Worm (Caenorhabditis elegans): ENCODE measurements around the gene Y50E8A.10.

Gene Y50E8A.10

ce11 chrV:14813566-14813965 lies 33.8 kb downstream of the Y50E8A.10 start:
- TF ChIP-seq lsy-2 (tag; optimal IDR thresholded peaks at IDR 0.05): peak; percentile 56 to 79
- no peak for TF ChIP-seq zag-1 (tag; optimal IDR thresholded peaks at IDR 0.05)

- TF ChIP-seq fkh-10 (GFP tag; optimal IDR thresholded peaks at IDR 0.05) (no peak), sox-4 (tag; optimal IDR thresholded peaks at IDR 0.05) (no peak), efl-3 (GFP tag; optimal IDR thresholded peaks at IDR 0.05) (no peak), irx-1 (tag; optimal IDR thresholded peaks at IDR 0.05) (no peak), blmp-1 (tag; optimal IDR thresholded peaks at IDR 0.05) (no peak), nhr-12 (tag; optimal IDR thresholded peaks at IDR 0.05) (no peak), lin-13 (GFP tag; optimal IDR thresholded peaks at IDR 0.05) (no peak), nhr-77 (tag; optimal IDR thresholded peaks at IDR 0.05) (no peak), skn-1 (tag; optimal IDR thresholded peaks at IDR 0.05) (no peak), ama-1 (optimal IDR thresholded peaks at IDR 0.05) (no peak), jun-1 (tag; optimal IDR thresholded peaks at IDR 0.05) (no peak), ceh-90 (tag; optimal IDR thresholded peaks at IDR 0.05) (no peak), swsn-7 (tag; optimal IDR thresholded peaks at IDR 0.05) (no peak), aha-1 (tag; optimal IDR thresholded peaks at IDR 0.05) (no peak), nhr-237 (tag; optimal IDR thresholded peaks at IDR 0.05) (no peak), egl-13 (tag; optimal IDR thresholded peaks at IDR 0.05) (no peak), nhr-71 (tag; optimal IDR thresholded peaks at IDR 0.05) (no peak), mab-9 (GFP tag; IDR thresholded peaks at IDR 0.05) (no peak), unc-86 (tag; optimal IDR thresholded peaks at IDR 0.05) (no peak)
Observed at ce11 chrV:14815500-14815899, 35.7 kb downstream of the Y50E8A.10 start, which contains the start of gene rin-1. TSS of gene rin-1 (minus strand) at chrV:14815600.

- TF ChIP-seq rnt-1 (tag; optimal IDR thresholded peaks at IDR 0.05) (peak; percentile 53), nhr-90 (tag; optimal IDR thresholded peaks at IDR 0.05; ENCODE audit: poor library complexity) (no peak), nhr-47 (tag; optimal IDR thresholded peaks at IDR 0.05) (no peak), blmp-1 (tag; optimal IDR thresholded peaks at IDR 0.05) (no peak), aly-2 (tag; optimal IDR thresholded peaks at IDR 0.05) (no peak), snu-23 (GFP tag; optimal IDR thresholded peaks at IDR 0.05) (peak; percentile 13), nhr-19 (GFP tag; conservative IDR thresholded peaks at IDR 0.05) (0 out of 2 replicates have a peak, but pooled peaks have one; percentile 7), pax-3 (tag; optimal IDR thresholded peaks at IDR 0.05) (no peak), lsy-2 (tag; optimal IDR thresholded peaks at IDR 0.05) (peak in 1 of 2 experiments; percentile 39), lin-14 (GFP tag; optimal IDR thresholded peaks at IDR 0.05) (peak; percentile 76)
Observed at ce11 chrV:14820314-14820713, 40.5 kb downstream of the Y50E8A.10 start.

- TF ChIP-seq mab-9 (GFP tag; IDR thresholded peaks at IDR 0.05) (no peak), C04F5.9 (tag; optimal IDR thresholded peaks at IDR 0.05) (no peak), aha-1 (tag; optimal IDR thresholded peaks at IDR 0.05) (no peak), Y116A8C.19 (tag; optimal IDR thresholded peaks at IDR 0.05; ENCODE audit: borderline replicate concordance) (no peak), mep-1 (tag; optimal IDR thresholded peaks at IDR 0.05) (no peak), lsy-2 (tag; optimal IDR thresholded peaks at IDR 0.05) (no peak), efl-1 (optimal IDR thresholded peaks at IDR 0.05) (no peak), efl-1 (GFP tag; optimal IDR thresholded peaks at IDR 0.05 in 1 of 2) (no peak), blmp-1 (tag; optimal IDR thresholded peaks at IDR 0.05) (no peak), vab-15 (tag; optimal IDR thresholded peaks at IDR 0.05) (no peak), C34B4.2 (tag; optimal IDR thresholded peaks at IDR 0.05) (no peak), skn-1 (tag; optimal IDR thresholded peaks at IDR 0.05) (no peak), nhr-237 (tag; optimal IDR thresholded peaks at IDR 0.05) (no peak), jun-1 (tag; optimal IDR thresholded peaks at IDR 0.05) (no peak), pqm-1 (tag; optimal IDR thresholded peaks at IDR 0.05) (no peak)
Observed at ce11 chrV:14821553-14821952, 41.8 kb downstream of the Y50E8A.10 start, which contains the start of gene W06A7.2. TSS of gene W06A7.2 (plus strand) at chrV:14821853.

- TF ChIP-seq unc-86 (tag; optimal IDR thresholded peaks at IDR 0.05): no peak
- no peak for TF ChIP-seq snu-23 (GFP tag; optimal IDR thresholded peaks at IDR 0.05)
- no peak for TF ChIP-seq mab-9 (GFP tag; IDR thresholded peaks at IDR 0.05)
- TF ChIP-seq mef-2 (tag; optimal IDR thresholded peaks at IDR 0.05): no peak
Observed at ce11 chrV:14824124-14824523, 44.3 kb downstream of the Y50E8A.10 start, which contains the start of gene W06A7.4. TSS of gene W06A7.4 (plus strand) at chrV:14824424.

Measured in whole organism, L1 larva.